Worm (Caenorhabditis elegans) whole organism, late embryonic: ENCODE measurements around the gene C53D6.7.

Experiments
- C38D4.7 ChIP-seq: fragments of 200-800 bp; sonication (Bioruptor generic); optimal IDR thresholded peaks from 2 replicates; lab custom pipeline; 2018; ENCODE audit warnings: mild to moderate bottlenecking, missing genetic modification characterization, moderate library complexity, missing compliant biosample characterization
- F13H6.1 ChIP-seq: sonication (generic microtip); optimal IDR thresholded peaks from 2 replicates; lab custom pipeline; 2016; ENCODE audit warnings: missing genetic modification characterization, missing compliant biosample characterization
- K09A11.1 ChIP-seq: sonication (generic microtip); optimal IDR thresholded peaks from 2 replicates; lab custom pipeline; 2017; ENCODE audit warnings: antibody characterized with exemption, mild to moderate bottlenecking, missing genetic modification characterization, missing compliant biosample characterization; ENCODE audit not compliant: insufficient read depth
- T23F11.4 ChIP-seq: fragments of 200-800 bp; sonication (Bioruptor generic); optimal IDR thresholded peaks from 2 replicates; lab custom pipeline; 2018; ENCODE audit warnings: mild to moderate bottlenecking, missing genetic modification characterization, missing compliant biosample characterization
- Y22D7AL.16 ChIP-seq: sonication (generic microtip); optimal IDR thresholded peaks from 2 replicates; lab custom pipeline; 2016; ENCODE audit warnings: missing genetic modification characterization, missing compliant biosample characterization
- ceh-18 ChIP-seq: sonication (generic microtip); optimal IDR thresholded peaks from 2 replicates; lab custom pipeline; 2016; ENCODE audit warnings: missing genetic modification characterization, missing compliant biosample characterization
- ceh-19 ChIP-seq: fragments of 200-800 bp; sonication (Bioruptor generic); optimal IDR thresholded peaks from 2 replicates; lab custom pipeline; 2018; ENCODE audit warnings: mild to moderate bottlenecking, missing genetic modification characterization, missing compliant biosample characterization
- ceh-2 ChIP-seq: sonication (generic microtip); optimal IDR thresholded peaks from 2 replicates; lab custom pipeline; 2016; ENCODE audit warnings: missing genotype, missing genetic modification characterization, missing compliant biosample characterization
- ceh-22 ChIP-seq: sonication (generic microtip); optimal IDR thresholded peaks from 2 replicates; lab custom pipeline; 2017; ENCODE audit warnings: missing biosample characterization, missing genetic modification characterization
- ceh-30 ChIP-seq: fragments of 150-350 bp; optimal IDR thresholded peaks from 2 replicates; lab custom pipeline; 2014; ENCODE audit warnings: missing biosample characterization, missing genetic modification characterization
- ceh-34 ChIP-seq: sonication (generic microtip); optimal IDR thresholded peaks from 2 replicates; lab custom pipeline; 2016; ENCODE audit warnings: mild to moderate bottlenecking, missing genetic modification characterization, missing compliant biosample characterization
- ceh-45 ChIP-seq: fragments of 200-800 bp; sonication (Bioruptor generic); IDR thresholded peaks from 2 replicates; pipeline ENCODE4 v1.3.6; 2022; ENCODE audit warnings: missing genetic modification reagents, missing genetic modification characterization, missing compliant biosample characterization
- ceh-48 ChIP-seq: sonication (generic microtip); optimal IDR thresholded peaks from 2 replicates; lab custom pipeline; 2016; ENCODE audit warnings: missing genetic modification characterization, inconsistent platforms, missing compliant biosample characterization
- ceh-6 ChIP-seq: fragments of 200-800 bp; sonication (Bioruptor generic); optimal IDR thresholded peaks from 2 replicates; lab custom pipeline; 2018; ENCODE audit warnings: mild to moderate bottlenecking, missing genetic modification characterization, missing compliant biosample characterization
- elt-2 ChIP-seq: sonication (generic microtip); optimal IDR thresholded peaks from 2 replicates; lab custom pipeline; 2016; ENCODE audit warnings: missing genetic modification reagents, missing genetic modification characterization, missing compliant biosample characterization
- elt-4 ChIP-seq: sonication (generic microtip); optimal IDR thresholded peaks from 2 replicates; lab custom pipeline; 2016; ENCODE audit warnings: missing genetic modification characterization, missing compliant biosample characterization
- eyg-1 ChIP-seq: sonication (generic microtip); optimal IDR thresholded peaks from 2 replicates; lab custom pipeline; 2016; ENCODE audit warnings: missing genotype, missing genetic modification characterization, missing compliant biosample characterization
- fax-1 ChIP-seq: sonication (generic microtip); optimal IDR thresholded peaks from 2 replicates; lab custom pipeline; 2016; ENCODE audit warnings: missing genotype, missing genetic modification characterization, missing compliant biosample characterization
- fkh-6 ChIP-seq: sonication (generic microtip); optimal IDR thresholded peaks from 2 replicates; lab custom pipeline; 2016; ENCODE audit warnings: missing genetic modification characterization, missing compliant biosample characterization
- gmeb-2 ChIP-seq: sonication (generic microtip); optimal IDR thresholded peaks from 2 replicates; lab custom pipeline; 2016; ENCODE audit warnings: missing genetic modification characterization, inconsistent platforms, missing compliant biosample characterization
- hlh-6 ChIP-seq: sonication (generic microtip); optimal IDR thresholded peaks from 2 replicates; lab custom pipeline; 2016; ENCODE audit warnings: missing genotype, missing genetic modification characterization, missing compliant biosample characterization
- hlh-8 ChIP-seq: sonication (generic microtip); optimal IDR thresholded peaks from 2 replicates; lab custom pipeline; 2016; ENCODE audit warnings: missing genotype, missing genetic modification characterization, missing compliant biosample characterization
- madf-2 ChIP-seq: sonication (generic microtip); optimal IDR thresholded peaks from 2 replicates; lab custom pipeline; 2017; ENCODE audit warnings: missing genetic modification characterization, missing compliant biosample characterization
- mec-3 ChIP-seq: sonication (generic microtip); optimal IDR thresholded peaks from 2 replicates; lab custom pipeline; 2016; ENCODE audit warnings: borderline replicate concordance, missing genetic modification characterization, missing compliant biosample characterization
- nfya-1 ChIP-seq: sonication (generic microtip); optimal IDR thresholded peaks from 2 replicates; lab custom pipeline; 2017; ENCODE audit warnings: missing genetic modification characterization, mild to moderate bottlenecking, missing compliant biosample characterization, antibody characterized with exemption, moderate library complexity
- pag-3 ChIP-seq: sonication (generic microtip); optimal IDR thresholded peaks from 2 replicates; lab custom pipeline; 2016; ENCODE audit warnings: missing compliant biosample characterization, missing genetic modification characterization, borderline replicate concordance
- pax-1 ChIP-seq: fragments of 150-350 bp; optimal IDR thresholded peaks from 2 replicates; lab custom pipeline; 2014; ENCODE audit warnings: missing biosample characterization, missing genetic modification characterization
- pha-4 ChIP-seq: fragments of 150-350 bp; optimal IDR thresholded peaks from 2 replicates; lab custom pipeline; 2018; ENCODE audit warnings: missing biosample characterization, missing genetic modification reagents, missing genetic modification characterization
- pqm-1 ChIP-seq: sonication (generic microtip); optimal IDR thresholded peaks from 2 replicates; lab custom pipeline; 2016; ENCODE audit warnings: missing genetic modification characterization, missing compliant biosample characterization
- sdc-2 ChIP-seq: sonication (generic microtip); optimal IDR thresholded peaks from 2 replicates; lab custom pipeline; 2016; ENCODE audit warnings: missing genotype, missing genetic modification characterization, missing compliant biosample characterization
- sox-2 ChIP-seq: fragments of 200-800 bp; sonication (Bioruptor generic); IDR thresholded peaks from 2 replicates; pipeline ENCODE4 v1.3.6; 2022; ENCODE audit warnings: missing genetic modification reagents, missing genetic modification characterization, missing compliant biosample characterization
- sox-4 ChIP-seq: sonication (generic microtip); optimal IDR thresholded peaks from 2 replicates; lab custom pipeline; 2017; ENCODE audit warnings: mild to moderate bottlenecking, missing genetic modification characterization, inconsistent platforms, missing compliant biosample characterization
- tbx-2 ChIP-seq: sonication (generic microtip); optimal IDR thresholded peaks from 2 replicates; lab custom pipeline; 2016; ENCODE audit warnings: missing genetic modification characterization, missing compliant biosample characterization
- tbx-7 ChIP-seq: sonication (generic microtip); optimal IDR thresholded peaks from 2 replicates; lab custom pipeline; 2016; ENCODE audit warnings: missing genotype, missing genetic modification characterization, missing compliant biosample characterization
- unc-42 ChIP-seq: sonication (generic microtip); optimal IDR thresholded peaks from 2 replicates; lab custom pipeline; 2016; ENCODE audit warnings: missing genotype, missing genetic modification characterization, missing compliant biosample characterization
- unc-55 ChIP-seq: sonication (generic microtip); optimal IDR thresholded peaks from 2 replicates; lab custom pipeline; 2017; ENCODE audit warnings: missing biosample characterization, missing genetic modification reagents, missing genetic modification characterization

C53D6.7 gene

DNA sequence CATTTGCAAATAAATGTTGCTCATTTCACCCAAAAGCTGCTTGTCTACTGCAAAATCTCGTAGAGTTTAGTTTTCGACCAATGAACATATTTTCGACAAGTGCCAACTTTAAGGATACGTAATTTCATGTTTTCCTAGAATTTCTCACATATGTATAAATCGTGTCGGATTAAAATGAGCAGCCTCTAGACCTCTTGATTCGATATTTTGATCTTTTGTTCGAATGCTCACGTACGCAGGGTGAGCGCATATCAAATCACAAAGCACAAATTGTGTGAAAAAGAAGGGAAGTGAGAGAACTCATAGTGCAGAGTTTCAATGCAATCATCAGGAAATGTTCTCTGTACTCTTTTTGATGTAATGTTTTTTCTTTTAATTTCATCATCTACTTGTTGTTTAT, 26.6 kb upstream of the C53D6.7 start:
- TF ChIP-seq hlh-8 (tag; lab: Kevin White, UChicago) = no peak
- no peak for TF ChIP-seq pag-3 (tag; lab: Kevin White, UChicago)
- TF ChIP-seq T23F11.4 = no peak
- no peak for TF ChIP-seq fax-1 (tag; lab: Kevin White, UChicago)
- no peak for TF ChIP-seq Y22D7AL.16
- no peak for TF ChIP-seq gmeb-2 (tag; lab: Kevin White, UChicago)
- no peak for TF ChIP-seq ceh-48
- no peak for TF ChIP-seq tbx-2 (tag; lab: Kevin White, UChicago)
- TF ChIP-seq, all 69 proteins: peak for 0

- TF ChIP-seq ceh-34 (tag; lab: Kevin White, UChicago) (no peak), ceh-6 (GFP tag; lab: Kevin White, UChicago) (no peak), ceh-2 (tag; lab: Kevin White, UChicago) (no peak), eyg-1 (no peak), ceh-45 (GFP tag; lab: Robert Waterston, UW) (no peak), ceh-19 (GFP tag; lab: Kevin White, UChicago) (no peak), tbx-7 (tag; lab: Kevin White, UChicago) (no peak), nfya-1 (tag; lab: Kevin White, UChicago) (no peak), elt-2 (no peak)
- TF ChIP-seq, all 69 proteins: peak for 0
These were observed 16.4 kb upstream of the C53D6.7 start for ce11 chrIV:9053403-9053802.

- TF ChIP-seq F13H6.1 (no peak), ceh-22 (no peak), Y22D7AL.16 (no peak), K09A11.1 (tag; lab: Kevin White, UChicago) (no peak), ceh-30 (tag; lab: Kevin White, UChicago) (no peak), pax-1 (tag; lab: Kevin White, UChicago) (no peak), sox-2 (GFP tag; lab: Robert Waterston, UW) (no peak), ceh-18 (tag; lab: Kevin White, UChicago) (no peak), pha-4 (no peak), nfya-1 (tag; lab: Kevin White, UChicago) (no peak), ceh-45 (GFP tag; lab: Robert Waterston, UW) (no peak), gmeb-2 (tag; lab: Kevin White, UChicago) (no peak), pqm-1 (no peak)
These were observed 14.7 kb upstream of the C53D6.7 start for ce11 chrIV:9051510-9052175.

- TF ChIP-seq unc-55 (GFP tag; lab: Kevin White, UChicago) (no peak), unc-42 (no peak), C38D4.7 (no peak), sox-4 (tag; lab: Kevin White, UChicago) (no peak), sox-2 (GFP tag; lab: Robert Waterston, UW) (no peak), ceh-30 (tag; lab: Kevin White, UChicago) (no peak), hlh-8 (tag; lab: Kevin White, UChicago) (no peak)
These were observed 14.1 kb upstream of the C53D6.7 start for ce11 chrIV:9051036-9051435.

DNA sequence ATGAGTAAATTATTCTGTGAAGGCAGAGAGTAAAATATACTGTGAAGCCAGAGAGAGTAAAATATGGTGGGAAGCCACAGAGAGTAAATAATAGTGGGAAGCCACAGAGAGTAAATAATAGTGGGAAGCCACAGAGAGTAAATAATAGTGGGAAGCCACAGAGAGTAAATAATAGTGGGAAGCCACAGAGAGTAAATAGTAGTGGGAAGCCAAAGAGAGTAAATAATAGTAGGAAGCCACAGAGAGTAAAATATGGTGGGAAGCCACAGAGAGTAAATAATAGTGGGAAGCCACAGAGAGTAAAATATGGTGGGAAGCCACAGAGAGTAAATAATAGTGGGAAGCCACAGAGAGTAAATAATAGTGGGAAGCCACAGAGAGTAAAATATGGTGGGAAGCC, 11.1 kb upstream of the C53D6.7 start:
- TF ChIP-seq elt-4 (tag; lab: Kevin White, UChicago) (peak; percentile 88), sdc-2 (tag; lab: Kevin White, UChicago) (peak; percentile 22), fkh-6 (tag; lab: Kevin White, UChicago) (peak; percentile 26), hlh-6 (tag; lab: Kevin White, UChicago) (peak; percentile 2), ceh-34 (tag; lab: Kevin White, UChicago) (peak; percentile 5), mec-3 (peak; percentile 16), tbx-2 (tag; lab: Kevin White, UChicago) (peak; percentile 37), hlh-8 (tag; lab: Kevin White, UChicago) (peak; percentile 30), F13H6.1 (peak; percentile 52), madf-2 (tag; lab: Kevin White, UChicago) (peak; percentile 57)
